Worm (Caenorhabditis elegans): ENCODE measurements around the gene zig-3.

Gene zig-3

DNA sequence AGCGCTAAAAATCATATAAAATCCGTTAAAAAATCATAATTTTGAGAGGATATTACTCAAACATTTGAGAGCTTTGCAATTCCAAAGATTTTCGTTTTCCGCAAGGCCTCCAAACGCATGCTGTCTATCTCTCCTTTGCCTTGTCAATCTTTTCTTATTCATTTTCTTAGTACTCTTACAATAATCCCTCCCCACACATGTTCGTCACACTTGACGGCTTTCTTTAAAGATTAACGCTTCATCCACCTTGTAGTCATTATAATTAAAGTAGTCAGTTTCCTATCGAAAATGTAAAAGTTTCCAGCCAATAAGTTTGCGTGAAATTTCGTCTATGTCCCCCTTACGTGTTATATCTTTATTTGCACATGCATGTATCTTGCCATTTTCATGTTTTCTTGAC lies 30.4 kb upstream of the zig-3 start:
- TF ChIP-seq lin-35 (GFP tag; optimal IDR thresholded peaks at IDR 0.05), result no peak
- TF ChIP-seq nhr-71 (tag; optimal IDR thresholded peaks at IDR 0.05), result peak; percentile 17
- no peak for TF ChIP-seq nhr-12 (tag; optimal IDR thresholded peaks at IDR 0.05)
- no peak for TF ChIP-seq dpl-1 (GFP tag; optimal IDR thresholded peaks at IDR 0.05)
- TF ChIP-seq snu-23 (GFP tag; optimal IDR thresholded peaks at IDR 0.05), result no peak
- no peak for TF ChIP-seq nhr-237 (tag; optimal IDR thresholded peaks at IDR 0.05)
- TF ChIP-seq aly-2 (tag; optimal IDR thresholded peaks at IDR 0.05), result no peak
- TF ChIP-seq egl-13 (tag; optimal IDR thresholded peaks at IDR 0.05), result peak; percentile 9
- no peak for TF ChIP-seq lir-3 (tag; optimal IDR thresholded peaks at IDR 0.05; ENCODE audit: poor library complexity)
- TF ChIP-seq vab-15 (tag; optimal IDR thresholded peaks at IDR 0.05), result no peak
- no peak for TF ChIP-seq pax-3 (tag; optimal IDR thresholded peaks at IDR 0.05)
- peak; percentile 86 for TF ChIP-seq dsc-1 (tag; optimal IDR thresholded peaks at IDR 0.05)
- no peak for TF ChIP-seq pqm-1 (tag; optimal IDR thresholded peaks at IDR 0.05)
- no peak for TF ChIP-seq unc-98 (GFP tag; IDR thresholded peaks at IDR 0.05)
- TF ChIP-seq ztf-11 (tag; optimal IDR thresholded peaks at IDR 0.05), result no peak
- no peak for TF ChIP-seq lsy-2 (tag; optimal IDR thresholded peaks at IDR 0.05)
- TF ChIP-seq skn-1 (tag; optimal IDR thresholded peaks at IDR 0.05), result no peak
- no peak for TF ChIP-seq unc-30 (tag; optimal IDR thresholded peaks at IDR 0.05)
- TF ChIP-seq C04F5.9 (tag; optimal IDR thresholded peaks at IDR 0.05), result no peak
- no peak for TF ChIP-seq ama-1 (optimal IDR thresholded peaks at IDR 0.05)
- no peak for TF ChIP-seq hlh-4 (tag; optimal IDR thresholded peaks at IDR 0.05)
- no peak for TF ChIP-seq unc-130 (tag; optimal IDR thresholded peaks at IDR 0.05)
- no peak for TF ChIP-seq alr-1 (tag; optimal IDR thresholded peaks at IDR 0.05; ENCODE audit: borderline replicate concordance)
- peak; percentile 56 for TF ChIP-seq fkh-8 (tag; optimal IDR thresholded peaks at IDR 0.05)
- no peak for TF ChIP-seq egl-27 (tag; optimal IDR thresholded peaks at IDR 0.05)
- no peak for TF ChIP-seq ztf-4 (tag; optimal IDR thresholded peaks at IDR 0.05)
- no peak for TF ChIP-seq jun-1 (tag; optimal IDR thresholded peaks at IDR 0.05)
- TF ChIP-seq ces-1 (GFP tag; optimal IDR thresholded peaks at IDR 0.05), result no peak
- TF ChIP-seq ets-5 (GFP tag; IDR thresholded peaks at IDR 0.05), result no peak
- no peak for TF ChIP-seq sptf-1 (tag; optimal IDR thresholded peaks at IDR 0.05)
- TF ChIP-seq ceh-8 (GFP tag; optimal IDR thresholded peaks at IDR 0.05), result no peak
- TF ChIP-seq fkh-4 (tag; optimal IDR thresholded peaks at IDR 0.05; ENCODE audit: borderline replicate concordance), result no peak
- TF ChIP-seq irx-1 (tag; optimal IDR thresholded peaks at IDR 0.05), result no peak
- no peak for TF ChIP-seq lin-15B (tag; optimal IDR thresholded peaks at IDR 0.05)
- TF ChIP-seq nhr-20 (tag; optimal IDR thresholded peaks at IDR 0.05), result no peak
- TF ChIP-seq mep-1 (tag; optimal IDR thresholded peaks at IDR 0.05), result no peak
- TF ChIP-seq hpl-2 (GFP tag; optimal IDR thresholded peaks at IDR 0.05), result no peak
- no peak for TF ChIP-seq elt-2 (tag; optimal IDR thresholded peaks at IDR 0.05)
- TF ChIP-seq lin-14 (GFP tag; optimal IDR thresholded peaks at IDR 0.05), result peak; percentile 15
- no peak for TF ChIP-seq sup-37 (GFP tag; optimal IDR thresholded peaks at IDR 0.05)
- no peak for TF ChIP-seq unc-86 (tag; optimal IDR thresholded peaks at IDR 0.05)
- TF ChIP-seq pag-3 (tag; optimal IDR thresholded peaks at IDR 0.05; ENCODE audit: borderline replicate concordance, insufficient read depth), result no peak
- no peak for TF ChIP-seq ceh-90 (tag; optimal IDR thresholded peaks at IDR 0.05)

DNA sequence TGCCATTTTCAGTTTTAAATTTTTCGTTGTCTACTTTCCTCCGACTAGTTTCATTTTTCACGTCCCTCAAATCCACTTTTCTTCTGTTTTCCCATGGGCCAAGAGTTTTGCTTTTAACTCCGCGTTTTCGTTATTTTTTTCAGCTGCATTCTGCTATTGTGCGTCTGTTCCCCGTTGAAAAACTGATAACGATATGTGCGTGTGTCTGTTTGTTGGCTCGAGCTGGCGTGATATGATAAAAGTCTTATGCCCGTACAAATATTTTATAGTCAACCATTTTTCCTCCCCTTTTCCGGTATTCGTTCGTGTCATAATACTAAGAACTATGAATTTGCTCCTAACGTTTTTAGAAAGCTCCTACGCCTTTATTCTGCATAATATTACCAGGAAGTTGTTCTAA lies 28.7 kb upstream of the zig-3 start:
- TF ChIP-seq elt-2 (tag; optimal IDR thresholded peaks at IDR 0.05), result peak; percentile 49
- no peak for TF ChIP-seq ceh-88 (GFP tag; IDR thresholded peaks at IDR 0.05)
- TF ChIP-seq lin-35 (GFP tag; optimal IDR thresholded peaks at IDR 0.05), result peak in 1 of 2 experiments; percentile 5

All from whole organism, L1 larva.